Fruit fly (Drosophila melanogaster) whole organism, embryonic: Measurements from ENCODE around the gene Pif1B.
A peak's percentile ranks its signal among the peaks of the same experiment; 100 is the strongest.

Source experiments
- CG11695 ChIP-seq: fragments of 200-800 bp; sonication (Bioruptor generic); IDR thresholded peaks from 3 replicates; pipeline ENCODE4 v1.3.6; 2022; ENCODE audit warnings: missing biosample characterization, missing genetic modification characterization
- CG13296 ChIP-seq: fragments of 200-800 bp; sonication (Bioruptor generic); optimal IDR thresholded peaks from 3 replicates; lab custom pipeline; 2018; ENCODE audit warnings: missing biosample characterization, mild to moderate bottlenecking, missing genetic modification characterization
- CG13775 ChIP-seq: fragments of 200-800 bp; sonication (Bioruptor generic); optimal IDR thresholded peaks from 3 replicates; lab custom pipeline; 2017; ENCODE audit warnings: missing biosample characterization, mild to moderate bottlenecking, missing genetic modification characterization
- CG14710 ChIP-seq: fragments of 200-800 bp; sonication (Bioruptor generic); optimal IDR thresholded peaks from 3 replicates; lab custom pipeline; 2019; ENCODE audit warnings: missing biosample characterization, mild to moderate bottlenecking, missing genetic modification characterization, moderate library complexity
- CG1529 ChIP-seq: fragments of 200-800 bp; sonication (Bioruptor generic); optimal IDR thresholded peaks from 3 replicates; lab custom pipeline; 2018; ENCODE audit warnings: missing biosample characterization, missing genetic modification characterization
- CG1602 ChIP-seq: fragments of 200-800 bp; sonication (Bioruptor generic); optimal IDR thresholded peaks from 3 replicates; lab custom pipeline; 2016; ENCODE audit warnings: missing biosample characterization, missing genetic modification characterization
- CG16815 ChIP-seq: fragments of 200-800 bp; sonication (Bioruptor generic); optimal IDR thresholded peaks from 3 replicates; lab custom pipeline; 2017; ENCODE audit warnings: missing biosample characterization, mild to moderate bottlenecking, missing genetic modification characterization
- CG17186 ChIP-seq: fragments of 200-800 bp; sonication (Bioruptor generic); optimal IDR thresholded peaks from 3 replicates; lab custom pipeline; 2017; ENCODE audit warnings: missing biosample characterization, missing genetic modification reagents, missing genetic modification characterization
- CG17612 ChIP-seq: fragments of 200-800 bp; sonication (Bioruptor generic); IDR thresholded peaks from 2 replicates; pipeline ENCODE4 v1.3.6; 2022; ENCODE audit warnings: missing biosample characterization, missing genetic modification characterization
- CG18619 ChIP-seq: fragments of 200-800 bp; sonication (Bioruptor generic); optimal IDR thresholded peaks from 3 replicates; lab custom pipeline; 2017; ENCODE audit warnings: missing biosample characterization, mild to moderate bottlenecking, missing genetic modification characterization
- CG2678 ChIP-seq: fragments of 200-800 bp; sonication (Bioruptor generic); optimal IDR thresholded peaks from 3 replicates; lab custom pipeline; 2019; ENCODE audit warnings: missing biosample characterization, mild to moderate bottlenecking, missing genetic modification characterization, moderate library complexity
- CG30403 ChIP-seq: fragments of 200-800 bp; sonication (Bioruptor generic); optimal IDR thresholded peaks from 3 replicates; lab custom pipeline; 2016; ENCODE audit warnings: missing biosample characterization, missing genetic modification characterization
- CG31365 ChIP-seq: fragments of 200-800 bp; sonication (Bioruptor generic); optimal IDR thresholded peaks from 2 replicates; lab custom pipeline; 2018; ENCODE audit warnings: missing biosample characterization, mild to moderate bottlenecking, missing genetic modification characterization
- CG3163 ChIP-seq: fragments of 200-800 bp; sonication (Bioruptor generic); optimal IDR thresholded peaks from 3 replicates; lab custom pipeline; 2016; ENCODE audit warnings: missing biosample characterization, missing genetic modification characterization
- CG33557 ChIP-seq: fragments of 200-800 bp; sonication (Bioruptor generic); optimal IDR thresholded peaks from 2 replicates; lab custom pipeline; 2019; ENCODE audit warnings: missing biosample characterization, mild to moderate bottlenecking, missing genetic modification characterization, moderate library complexity
- CG4360 ChIP-seq: fragments of 200-800 bp; sonication (Bioruptor generic); IDR thresholded peaks from 2 replicates; pipeline ENCODE4 v1.3.6; 2022; ENCODE audit warnings: missing biosample characterization, missing genetic modification characterization
- CG4730 ChIP-seq: fragments of 200-800 bp; sonication (Bioruptor generic); IDR thresholded peaks from 2 replicates; pipeline ENCODE4 v1.3.6; 2022; ENCODE audit warnings: missing biosample characterization, missing genetic modification characterization
- CG5245 ChIP-seq: fragments of 200-800 bp; sonication (Bioruptor generic); optimal IDR thresholded peaks from 3 replicates; lab custom pipeline; 2016; ENCODE audit warnings: missing biosample characterization, missing genetic modification characterization
- CG6175 ChIP-seq: fragments of 200-800 bp; sonication (Bioruptor generic); IDR thresholded peaks from 3 replicates; pipeline ENCODE4 v1.3.6; 2022; ENCODE audit warnings: missing biosample characterization, missing genetic modification characterization
- CG6765 ChIP-seq: fragments of 200-800 bp; sonication (Bioruptor generic); optimal IDR thresholded peaks from 3 replicates; lab custom pipeline; 2017; ENCODE audit warnings: missing biosample characterization, mild to moderate bottlenecking, missing genetic modification characterization
- CG8281 ChIP-seq: fragments of 200-800 bp; sonication (Bioruptor generic); optimal IDR thresholded peaks from 2 replicates; lab custom pipeline; 2018; ENCODE audit warnings: missing biosample characterization, mild to moderate bottlenecking, missing genetic modification characterization, moderate library complexity
- CG9215 ChIP-seq: fragments of 200-800 bp; sonication (Bioruptor generic); IDR thresholded peaks from 2 replicates; pipeline ENCODE4 v1.3.6; 2022; ENCODE audit warnings: missing biosample characterization, missing genetic modification characterization
- Mad ChIP-seq: fragments of 200-800 bp; sonication (Bioruptor generic); optimal IDR thresholded peaks from 2 replicates; lab custom pipeline; 2016; ENCODE audit warnings: missing biosample characterization, missing genetic modification characterization
- Rfx ChIP-seq: fragments of 200-800 bp; sonication (Bioruptor generic); IDR thresholded peaks from 2 replicates; pipeline ENCODE4 v1.3.6; 2022; ENCODE audit warnings: missing biosample characterization, missing genetic modification characterization
- Sox102F ChIP-seq: fragments of 200-800 bp; sonication (Bioruptor generic); optimal IDR thresholded peaks from 2 replicates; lab custom pipeline; 2018; ENCODE audit warnings: missing biosample characterization, mild to moderate bottlenecking, missing genetic modification characterization, moderate library complexity
- Stat92E ChIP-seq, 3 experiments: fragments of >200 bp in 2 of 3; fragments of 200-800 bp in 1 of 3; sonication (Bioruptor generic) in 1 of 3; optimal IDR thresholded peaks; 2 replicates each; lab custom pipeline; 2017 to 2019; ENCODE audit warnings: missing biosample characterization in 3 of 3, missing genetic modification characterization in 3 of 3, mild to moderate bottlenecking in 1 of 3, moderate library complexity in 1 of 3
- ap ChIP-seq: fragments of 200-800 bp; sonication (Bioruptor generic); IDR thresholded peaks from 2 replicates; pipeline ENCODE4 v1.3.6; 2022; ENCODE audit warnings: missing biosample characterization, missing genetic modification characterization
- chn ChIP-seq: fragments of 200-800 bp; sonication (Bioruptor generic); optimal IDR thresholded peaks from 2 replicates; lab custom pipeline; 2016; ENCODE audit warnings: missing biosample characterization, missing genetic modification characterization
- dati ChIP-seq: fragments of 200-800 bp; sonication (Bioruptor generic); IDR thresholded peaks from 2 replicates; pipeline ENCODE4 v1.3.6; 2022; ENCODE audit warnings: missing biosample characterization, missing genetic modification characterization
- fd3F ChIP-seq: fragments of 200-800 bp; sonication (Bioruptor generic); optimal IDR thresholded peaks from 2 replicates; lab custom pipeline; 2018; ENCODE audit warnings: missing biosample characterization, mild to moderate bottlenecking, missing genetic modification characterization, moderate library complexity
- gce ChIP-seq: fragments of 200-800 bp; sonication (Bioruptor generic); IDR thresholded peaks from 3 replicates; pipeline ENCODE4 v1.3.6; 2022; ENCODE audit warnings: missing biosample characterization, missing genetic modification characterization
- nom ChIP-seq: fragments of 200-800 bp; sonication (Bioruptor generic); optimal IDR thresholded peaks from 2 replicates; lab custom pipeline; 2017; ENCODE audit warnings: missing biosample characterization, missing genetic modification characterization, mild to moderate bottlenecking, moderate library complexity, missing genetic modification reagents
- pros ChIP-seq: fragments of 200-800 bp; sonication (Bioruptor generic); optimal IDR thresholded peaks from 3 replicates; lab custom pipeline; 2019; ENCODE audit warnings: missing biosample characterization, mild to moderate bottlenecking, missing genetic modification characterization, moderate library complexity
- psq ChIP-seq: fragments of 200-800 bp; sonication (Bioruptor generic); optimal IDR thresholded peaks from 2 replicates; lab custom pipeline; 2017; ENCODE audit warnings: missing biosample characterization, missing genetic modification characterization
- pzg ChIP-seq: fragments of 200-800 bp; sonication (Bioruptor generic); optimal IDR thresholded peaks from 3 replicates; lab custom pipeline; 2018; ENCODE audit warnings: missing biosample characterization, mild to moderate bottlenecking, missing genetic modification characterization, moderate library complexity
- sd ChIP-seq: fragments of 200-800 bp; sonication (Bioruptor generic); optimal IDR thresholded peaks from 3 replicates; lab custom pipeline; 2018; ENCODE audit warnings: missing biosample characterization, mild to moderate bottlenecking, missing genetic modification characterization, moderate library complexity
- sisA ChIP-seq: fragments of 200-800 bp; sonication (Bioruptor generic); IDR thresholded peaks from 2 replicates; pipeline ENCODE4 v1.3.6; 2022; ENCODE audit warnings: missing biosample characterization, missing genetic modification characterization
- slou ChIP-seq: fragments of 200-800 bp; sonication (Bioruptor generic); optimal IDR thresholded peaks from 3 replicates; lab custom pipeline; 2016; ENCODE audit warnings: missing biosample characterization, missing genetic modification characterization
- sob ChIP-seq: fragments of 200-800 bp; sonication (Bioruptor generic); IDR thresholded peaks from 2 replicates; pipeline ENCODE4 v1.3.6; 2022; ENCODE audit warnings: missing biosample characterization, missing genetic modification characterization
- stwl ChIP-seq: fragments of 200-800 bp; sonication (Bioruptor generic); optimal IDR thresholded peaks from 3 replicates; lab custom pipeline; 2018; ENCODE audit warnings: missing biosample characterization, mild to moderate bottlenecking, missing genetic modification characterization, moderate library complexity
- tna ChIP-seq: fragments of 200-800 bp; sonication (Bioruptor generic); IDR thresholded peaks from 2 replicates; pipeline ENCODE4 v1.3.6; 2022; ENCODE audit warnings: missing biosample characterization, missing genetic modification characterization; ENCODE audit not compliant: partially characterized antibody
- toy ChIP-seq: fragments of 200-800 bp; sonication (Bioruptor generic); IDR thresholded peaks from 2 replicates; pipeline ENCODE4 v1.3.6; 2022; ENCODE audit warnings: missing biosample characterization, missing genetic modification characterization
- trem ChIP-seq: fragments of 200-800 bp; optimal IDR thresholded peaks from 3 replicates; lab custom pipeline; 2019; ENCODE audit warnings: missing biosample characterization, mild to moderate bottlenecking, missing genetic modification characterization, moderate library complexity
- ttk ChIP-seq: fragments of 200-800 bp; sonication (Bioruptor generic); IDR thresholded peaks from 2 replicates; pipeline ENCODE4 v2.1.2; 2022; ENCODE audit warnings: missing biosample characterization, missing genetic modification characterization
- tup ChIP-seq: fragments of 200-800 bp; sonication (Bioruptor generic); optimal IDR thresholded peaks from 2 replicates; lab custom pipeline; 2016; ENCODE audit warnings: missing biosample characterization, mild to moderate bottlenecking, missing genetic modification characterization, moderate library complexity
- twi ChIP-seq: fragments of 200-800 bp; optimal IDR thresholded peaks from 2 replicates; lab custom pipeline; 2019; ENCODE audit warnings: missing biosample characterization, mild to moderate bottlenecking, missing genetic modification characterization, moderate library complexity
- vnd ChIP-seq: fragments of 200-800 bp; sonication (Bioruptor generic); IDR thresholded peaks from 3 replicates; pipeline ENCODE4 v1.3.6; 2022; ENCODE audit warnings: missing biosample characterization, missing genetic modification characterization; ENCODE audit not compliant: partially characterized antibody
- zfh1 ChIP-seq: fragments of 200-800 bp; sonication (Bioruptor generic); IDR thresholded peaks from 3 replicates; pipeline ENCODE4 v1.3.6; 2022; ENCODE audit warnings: missing biosample characterization, missing genetic modification characterization

Pif1B gene

DNA sequence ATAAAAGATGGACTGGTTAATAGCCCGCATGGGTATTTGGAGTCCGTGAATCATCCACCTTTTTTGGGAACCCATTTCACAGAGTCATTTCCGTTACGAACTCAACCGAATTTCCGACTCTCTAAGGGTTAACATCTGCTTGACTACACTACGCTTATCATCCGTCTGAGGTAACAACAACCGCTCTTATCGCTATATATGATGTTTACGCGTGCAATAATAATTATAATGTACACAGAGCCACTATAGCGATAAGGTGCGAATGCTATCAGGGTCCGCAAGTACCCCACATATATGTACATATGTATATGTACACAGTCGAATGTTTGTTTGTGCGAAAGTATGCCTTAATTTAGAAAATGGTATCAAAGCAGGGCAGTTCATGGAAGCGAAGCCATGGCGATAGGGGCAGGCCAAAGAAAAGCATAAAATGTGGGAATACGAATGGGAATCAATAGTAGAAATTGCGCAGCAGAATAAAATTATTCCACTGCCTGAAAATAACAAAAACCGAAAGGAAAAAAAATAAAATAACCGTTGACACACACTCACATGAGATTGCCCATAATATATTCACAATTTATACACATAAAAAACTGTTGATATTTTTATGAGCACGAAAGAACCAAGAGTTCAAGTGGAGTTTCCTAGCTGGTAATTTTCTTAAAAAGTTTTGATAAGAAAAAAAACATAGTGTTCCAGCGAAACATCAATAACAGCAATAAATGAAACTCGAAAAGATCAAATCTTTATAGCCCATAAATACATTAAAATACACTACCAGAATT, 9.6 kb upstream of the Pif1B start (continued):
- peak; percentile 71 for TF ChIP-seq CG14710 (tag; lab: Kevin White, UChicago)
- peak; percentile 68 for TF ChIP-seq fd3F (GFP tag; lab: Kevin White, UChicago)
- peak; percentile 19; the same call in 1 of the 2 replicates for TF ChIP-seq CG4730
- peak; percentile 3 for TF ChIP-seq stwl (tag; lab: Kevin White, UChicago)
- peak; percentile 76 for TF ChIP-seq Mad (GFP tag; lab: Kevin White, UChicago)
- peak; percentile 84 for TF ChIP-seq nom (GFP tag; lab: Kevin White, UChicago)
- no peak; the same call in 1 of the 2 replicates for TF ChIP-seq ttk
- peak; percentile 66 for TF ChIP-seq Sox102F (GFP tag; lab: Kevin White, UChicago)
- TF ChIP-seq CG4360 (GFP tag; lab: Robert Waterston, UW), result peak; percentile 72
- peak; percentile 84 for TF ChIP-seq CG6765 (GFP tag; lab: Kevin White, UChicago)
- no peak for TF ChIP-seq vnd (GFP tag; lab: Robert Waterston, UW)
- peak; percentile 71 for TF ChIP-seq psq
- peak; percentile 27; the same call in 1 of the 2 replicates for TF ChIP-seq ap (GFP tag; lab: Robert Waterston, UW)
- TF ChIP-seq CG17612 (GFP tag; lab: Robert Waterston, UW), result no peak; the same call in 1 of the 2 replicates
- TF ChIP-seq CG33557, result peak; percentile 89
- TF ChIP-seq CG13296 (GFP tag; lab: Kevin White, UChicago), result peak; percentile 94
- peak; percentile 25 for TF ChIP-seq pzg (GFP tag; lab: Kevin White, UChicago)
- peak; percentile 84 for TF ChIP-seq gce
- TF ChIP-seq chn, result peak; percentile 38
- peak; percentile 89 for TF ChIP-seq tup
- peak; percentile 62 for TF ChIP-seq CG9215 (GFP tag; lab: Robert Waterston, UW)
- TF ChIP-seq sd (tag; lab: Kevin White, UChicago), result peak; percentile 78
- peak; percentile 33 for TF ChIP-seq slou (GFP tag; lab: Kevin White, UChicago)
- TF ChIP-seq CG1529 (GFP tag; lab: Kevin White, UChicago), result peak; percentile 90
- TF ChIP-seq CG3163, result peak; percentile 57
- 0 out of 3 replicates have a peak, but pooled peaks have one; percentile 7 for TF ChIP-seq CG6175 (GFP tag; lab: Robert Waterston, UW)
- peak; percentile 82 for TF ChIP-seq CG2678 (tag; lab: Kevin White, UChicago)
- TF ChIP-seq CG11695, result peak; percentile 26; the same call in 1 of the 3 replicates
- TF ChIP-seq CG8281 (tag; lab: Kevin White, UChicago), result peak; percentile 71
- peak; percentile 83 for TF ChIP-seq sob (GFP tag; lab: Robert Waterston, UW)
- peak; percentile 14; the same call in 1 of the 2 replicates for TF ChIP-seq toy (GFP tag; lab: Robert Waterston, UW)
- TF ChIP-seq Stat92E (GFP tag; optimal IDR thresholded peaks at IDR 0.05; lab: Kevin White, UChicago), result no peak
- peak; percentile 91 for TF ChIP-seq CG31365 (tag; lab: Kevin White, UChicago)
- peak; percentile 66 for TF ChIP-seq zfh1 (GFP tag; lab: Robert Waterston, UW)
- no peak for TF ChIP-seq sisA
- peak; percentile 66 for TF ChIP-seq CG1602 (GFP tag; lab: Kevin White, UChicago)
- TF ChIP-seq pros (GFP tag; lab: Kevin White, UChicago), result peak; percentile 78
- TF ChIP-seq CG5245 (GFP tag; lab: Kevin White, UChicago), result peak; percentile 17
- no peak for TF ChIP-seq CG16815 (GFP tag; lab: Kevin White, UChicago)
- TF ChIP-seq tna (GFP tag; lab: Robert Waterston, UW), result no peak
- peak; percentile 74 for TF ChIP-seq Rfx (GFP tag; lab: Robert Waterston, UW)
- TF ChIP-seq CG18619 (GFP tag; lab: Kevin White, UChicago), result peak; percentile 90
- TF ChIP-seq CG17186, result peak; percentile 67
- TF ChIP-seq dati (GFP tag; lab: Robert Waterston, UW), result peak; percentile 57; the same call in 1 of the 2 replicates
- no peak for TF ChIP-seq CG30403
- peak; percentile 18 for TF ChIP-seq CG13775
- no peak for TF ChIP-seq trem (tag; lab: Kevin White, UChicago)
- TF ChIP-seq twi (tag; lab: Kevin White, UChicago), result peak; percentile 80
